Worm (Caenorhabditis elegans) whole organism, midembryonic: Measurements from ENCODE around the gene ascc-1.

Experiments used
- T22C8.4 ChIP-seq: fragments of 200-800 bp; sonication (Bioruptor generic); IDR thresholded peaks from 2 replicates; pipeline ENCODE4 v1.3.6; 2022; ENCODE audit warnings: missing genetic modification characterization, missing compliant biosample characterization
- cog-1 ChIP-seq: sonication (generic microtip); optimal IDR thresholded peaks from 2 replicates; lab custom pipeline; 2016; ENCODE audit warnings: missing genetic modification characterization, missing compliant biosample characterization
- flt-1 ChIP-seq: fragments of 200-800 bp; sonication (Bioruptor generic); IDR thresholded peaks from 2 replicates; pipeline ENCODE4 v1.3.6; 2022; ENCODE audit warnings: missing genetic modification characterization, missing compliant biosample characterization
- klf-2 ChIP-seq: fragments of 200-800 bp; sonication (Bioruptor generic); conservative IDR thresholded peaks from 2 replicates; pipeline ENCODE4 v1.3.6; 2022; ENCODE audit warnings: missing genetic modification reagents, missing genetic modification characterization, missing compliant biosample characterization
- med-1 ChIP-seq: sonication (generic microtip); optimal IDR thresholded peaks from 2 replicates; lab custom pipeline; 2017; ENCODE audit warnings: missing genetic modification characterization, mild to moderate bottlenecking, missing compliant biosample characterization, antibody characterized with exemption, missing genetic modification reagents; ENCODE audit not compliant: insufficient read depth
- ref-1 ChIP-seq: fragments of 200-800 bp; sonication (Bioruptor generic); conservative IDR thresholded peaks from 2 replicates; pipeline ENCODE4 v1.3.6; 2022; ENCODE audit warnings: missing genetic modification reagents, missing genetic modification characterization, missing compliant biosample characterization
- tab-1 ChIP-seq: fragments of 200-800 bp; sonication (Bioruptor generic); IDR thresholded peaks from 2 replicates; pipeline ENCODE4 v1.3.6; 2022; ENCODE audit warnings: missing genetic modification characterization, missing compliant biosample characterization
- ztf-23 ChIP-seq: fragments of 200-800 bp; sonication (Bioruptor generic); IDR thresholded peaks from 2 replicates; pipeline ENCODE4 v1.3.6; 2022; ENCODE audit warnings: missing genetic modification reagents, missing genetic modification characterization, missing compliant biosample characterization
- ztf-29 ChIP-seq: fragments of 200-800 bp; sonication (Bioruptor generic); IDR thresholded peaks from 2 replicates; pipeline ENCODE4 v1.3.6; 2022; ENCODE audit warnings: missing genetic modification reagents, missing genetic modification characterization, missing compliant biosample characterization

Gene ascc-1

DNA sequence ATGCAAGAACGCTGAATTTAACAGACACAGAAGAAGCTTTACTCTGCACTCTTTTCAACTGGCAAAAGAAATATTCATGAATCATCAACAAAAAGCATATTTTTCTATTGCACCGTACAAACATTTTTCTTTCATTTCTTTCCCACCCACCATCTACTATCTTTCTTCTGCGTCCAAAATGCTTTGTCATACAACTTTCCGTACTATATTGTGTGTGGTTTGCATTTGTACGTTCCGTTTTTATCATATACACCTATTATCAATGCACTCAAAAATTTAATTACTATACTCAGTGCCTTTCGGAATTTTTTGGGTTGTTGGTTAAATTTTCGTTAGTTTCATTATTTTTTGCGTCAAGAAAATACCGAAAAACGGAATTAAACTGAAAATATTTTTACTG is 10.2 kb downstream of the ascc-1 start:
- TF ChIP-seq ref-1: no peak
- TF ChIP-seq ztf-23 (GFP tag; lab: Robert Waterston, UW): no peak
- no peak for TF ChIP-seq flt-1 (GFP tag; lab: Robert Waterston, UW)
- TF ChIP-seq T22C8.4 (GFP tag; lab: Robert Waterston, UW): no peak
- no peak for TF ChIP-seq tab-1 (GFP tag; lab: Robert Waterston, UW)
- TF ChIP-seq klf-2: no peak
- TF ChIP-seq ztf-29 (GFP tag; lab: Robert Waterston, UW): no peak
- no peak for TF ChIP-seq cog-1 (tag; lab: Kevin White, UChicago)
- no peak for TF ChIP-seq med-1

DNA sequence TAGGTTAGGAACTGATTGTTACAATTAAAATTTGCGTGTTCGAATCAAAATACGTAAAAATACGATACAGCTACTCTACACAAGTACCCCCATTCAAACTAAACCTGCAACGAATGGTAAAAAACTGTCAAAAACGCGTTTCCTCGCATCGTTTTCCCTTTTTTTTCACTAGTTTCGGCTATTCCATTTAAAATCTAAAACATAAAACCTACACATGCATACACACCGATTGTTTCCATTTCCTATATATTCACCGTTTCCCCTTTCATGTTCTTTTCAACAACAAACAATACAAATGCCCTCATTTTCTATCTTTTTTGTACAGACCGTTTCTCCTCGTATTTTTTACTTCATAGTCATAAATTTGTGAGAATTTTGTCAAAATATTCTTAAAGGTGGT is 11.3 kb downstream of the ascc-1 start:
- TF ChIP-seq ztf-23 (GFP tag; lab: Robert Waterston, UW): no peak
- no peak for TF ChIP-seq klf-2
- no peak for TF ChIP-seq cog-1 (tag; lab: Kevin White, UChicago)
- TF ChIP-seq ztf-29 (GFP tag; lab: Robert Waterston, UW): no peak

DNA sequence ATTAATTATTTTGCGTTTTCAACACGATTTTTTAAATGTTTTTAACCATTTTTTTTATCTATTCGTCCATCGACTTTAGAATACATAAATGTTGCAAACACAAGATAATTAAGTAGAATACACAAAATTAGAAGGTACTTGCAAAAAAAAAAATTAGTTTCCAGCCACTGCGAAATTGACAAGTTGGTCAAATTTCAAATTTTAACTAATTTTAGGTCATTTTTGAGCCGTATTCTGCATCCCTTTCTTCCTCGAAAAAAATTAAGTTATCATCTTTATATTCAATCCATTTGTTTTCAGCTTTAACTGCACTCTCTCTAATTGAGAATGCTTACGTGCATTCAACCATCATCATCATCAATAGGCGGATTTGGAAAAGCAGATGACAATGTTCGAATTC is 11.9 kb downstream of the ascc-1 start, which contains the start of gene egl-26:
TSS of gene egl-26 (plus strand) at position 301 of the 400 bp plus-strand sequence.
- TF ChIP-seq med-1 (no peak), tab-1 (GFP tag; lab: Robert Waterston, UW) (no peak), ref-1 (no peak), klf-2 (no peak), ztf-29 (GFP tag; lab: Robert Waterston, UW) (no peak), flt-1 (GFP tag; lab: Robert Waterston, UW) (no peak), ztf-23 (GFP tag; lab: Robert Waterston, UW) (no peak), cog-1 (tag; lab: Kevin White, UChicago) (no peak), T22C8.4 (GFP tag; lab: Robert Waterston, UW) (no peak)

DNA sequence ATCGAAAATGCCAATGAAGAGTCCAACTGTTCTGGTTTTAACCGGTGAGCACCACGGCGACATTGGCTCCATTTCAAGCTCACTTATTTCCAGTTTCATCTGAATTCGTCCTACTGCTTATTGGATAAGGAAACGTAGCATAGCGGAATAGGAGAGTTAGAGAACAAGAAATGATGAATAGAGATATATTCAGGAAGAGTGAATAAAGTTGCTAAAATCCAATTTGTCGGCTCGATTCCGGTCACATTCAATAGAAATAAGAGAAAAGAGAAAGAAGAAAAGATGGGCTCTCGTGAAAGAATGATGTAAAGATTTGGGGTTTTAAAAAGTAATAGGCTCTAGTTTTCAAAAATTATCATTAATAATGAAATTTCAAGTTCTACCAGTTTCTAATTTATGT is 15.9 kb downstream of the ascc-1 start:
- TF ChIP-seq klf-2 (no peak), med-1 (no peak), flt-1 (GFP tag; lab: Robert Waterston, UW) (no peak), ztf-23 (GFP tag; lab: Robert Waterston, UW) (no peak), T22C8.4 (GFP tag; lab: Robert Waterston, UW) (no peak), tab-1 (GFP tag; lab: Robert Waterston, UW) (no peak), ref-1 (no peak), ztf-29 (GFP tag; lab: Robert Waterston, UW) (no peak), cog-1 (tag; lab: Kevin White, UChicago) (no peak)

DNA sequence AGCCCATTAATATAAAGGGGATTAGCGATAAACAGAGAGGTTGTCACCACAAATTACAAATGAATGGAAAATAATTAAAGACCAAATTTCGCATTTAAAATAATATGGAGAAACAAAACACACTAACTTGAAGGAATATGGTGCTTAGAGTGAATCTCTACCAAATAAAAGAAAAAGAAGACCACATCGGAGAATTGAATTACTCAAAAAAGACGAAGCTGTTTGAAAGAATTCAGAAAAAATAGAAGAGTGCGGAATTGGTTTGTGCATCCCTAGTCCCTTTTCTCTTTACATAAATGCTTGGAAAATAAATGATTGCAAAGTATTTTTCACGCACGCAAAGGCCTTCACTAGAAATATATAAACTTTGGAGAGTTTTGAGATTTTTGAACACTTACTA is 16.4 kb downstream of the ascc-1 start:
- TF ChIP-seq cog-1 (tag; lab: Kevin White, UChicago) (no peak), flt-1 (GFP tag; lab: Robert Waterston, UW) (no peak), T22C8.4 (GFP tag; lab: Robert Waterston, UW) (no peak), ref-1 (no peak), klf-2 (no peak), med-1 (no peak), ztf-29 (GFP tag; lab: Robert Waterston, UW) (no peak), ztf-23 (GFP tag; lab: Robert Waterston, UW) (no peak), tab-1 (GFP tag; lab: Robert Waterston, UW) (no peak)

DNA sequence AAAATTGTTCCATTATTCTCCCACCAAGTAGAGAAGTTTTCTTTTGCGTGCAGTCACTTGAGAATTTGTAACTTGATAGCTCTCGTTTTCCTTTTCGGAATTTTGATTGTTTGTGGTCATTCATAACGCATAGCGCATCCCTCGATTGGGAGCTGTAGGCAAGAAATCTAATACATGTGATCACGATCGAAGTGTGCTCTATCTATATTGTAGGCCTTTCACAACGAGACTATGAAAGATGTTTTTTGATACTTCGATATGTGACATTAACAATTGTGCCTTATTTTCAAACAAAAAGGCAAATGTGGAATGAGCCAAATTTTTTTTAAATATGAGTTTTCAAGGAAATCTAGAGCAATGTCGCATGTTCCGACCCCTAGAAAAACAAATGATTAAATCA is 18.4 kb downstream of the ascc-1 start:
- TF ChIP-seq T22C8.4 (GFP tag; lab: Robert Waterston, UW) (no peak), ztf-29 (GFP tag; lab: Robert Waterston, UW) (no peak), ztf-23 (GFP tag; lab: Robert Waterston, UW) (no peak), klf-2 (no peak), med-1 (no peak), ref-1 (no peak), cog-1 (tag; lab: Kevin White, UChicago) (no peak), tab-1 (GFP tag; lab: Robert Waterston, UW) (no peak), flt-1 (GFP tag; lab: Robert Waterston, UW) (no peak)

DNA sequence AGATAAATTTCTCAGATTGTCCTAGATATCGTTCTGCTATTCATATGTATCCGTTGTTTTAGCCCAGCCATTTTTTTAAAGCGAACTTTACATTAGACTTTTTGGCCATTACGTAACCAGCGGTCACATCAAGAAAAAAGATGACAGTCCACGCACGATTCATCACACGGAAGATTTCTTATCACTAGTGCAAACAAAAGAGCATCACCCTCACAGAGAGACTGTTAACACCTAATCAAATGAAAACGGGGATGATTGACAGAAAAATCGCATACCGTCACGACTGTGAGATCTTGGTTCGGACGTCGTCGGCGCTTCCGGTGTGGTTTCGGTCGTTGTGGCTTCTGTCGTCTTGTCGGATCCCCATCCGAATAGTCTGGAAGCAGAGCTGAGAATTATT is 19.2 kb downstream of the ascc-1 start:
- TF ChIP-seq med-1 (no peak), T22C8.4 (GFP tag; lab: Robert Waterston, UW) (no peak), ztf-29 (GFP tag; lab: Robert Waterston, UW) (no peak), flt-1 (GFP tag; lab: Robert Waterston, UW) (no peak), ref-1 (no peak), ztf-23 (GFP tag; lab: Robert Waterston, UW) (no peak), klf-2 (no peak), cog-1 (tag; lab: Kevin White, UChicago) (no peak), tab-1 (GFP tag; lab: Robert Waterston, UW) (no peak)

DNA sequence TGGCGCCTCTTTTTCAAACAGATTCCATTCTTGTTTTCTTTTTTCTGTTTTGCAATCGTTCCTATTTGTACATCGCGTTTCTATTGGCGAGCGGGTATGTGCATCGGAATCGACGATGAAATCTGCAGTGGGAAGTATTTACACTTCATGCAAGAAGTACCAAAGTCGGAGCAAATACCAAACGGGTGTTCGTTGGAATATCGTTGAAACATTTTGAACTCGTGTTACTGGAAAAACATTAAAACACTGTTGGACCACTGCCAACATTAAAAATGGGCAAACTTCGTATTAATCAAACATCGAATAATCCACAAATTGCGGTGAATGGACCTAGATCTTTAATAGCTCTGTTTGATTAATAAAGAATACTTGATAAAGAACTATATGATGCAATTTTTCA is 21.7 kb downstream of the ascc-1 start, which contains the start of gene C23H3.9:
TSS of gene C23H3.9 (minus strand) at position 101 of the 400 bp plus-strand sequence.
- TF ChIP-seq ztf-23 (GFP tag; lab: Robert Waterston, UW) (no peak), cog-1 (tag; lab: Kevin White, UChicago) (no peak), tab-1 (GFP tag; lab: Robert Waterston, UW) (no peak), klf-2 (no peak), ztf-29 (GFP tag; lab: Robert Waterston, UW) (no peak), med-1 (no peak), T22C8.4 (GFP tag; lab: Robert Waterston, UW) (no peak), flt-1 (GFP tag; lab: Robert Waterston, UW) (no peak), ref-1 (no peak)

DNA sequence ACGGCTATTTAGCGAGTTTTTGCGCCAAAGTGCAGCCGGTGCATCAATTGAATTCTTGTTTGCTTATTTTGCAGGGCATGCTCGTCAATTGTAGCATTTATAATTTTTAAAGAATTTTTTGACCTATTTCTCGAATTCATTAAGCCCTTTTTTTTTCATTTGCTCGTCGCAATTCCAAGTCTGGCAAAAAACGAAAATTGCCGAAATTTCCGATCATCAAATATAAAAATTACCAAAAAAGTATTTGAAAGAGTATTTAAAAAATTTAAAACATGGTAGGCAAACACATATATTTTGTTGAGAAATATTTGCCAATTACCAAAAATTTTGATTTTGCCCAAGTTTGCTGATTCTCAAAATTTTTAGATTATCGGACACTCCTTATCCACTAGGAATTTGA is 26.7 kb downstream of the ascc-1 start, which contains the start of gene C50D2.6:
TSS of gene C50D2.6 (plus strand) at position 301 of the 400 bp plus-strand sequence.
- TF ChIP-seq klf-2 (no peak), ref-1 (no peak), ztf-23 (GFP tag; lab: Robert Waterston, UW) (no peak), flt-1 (GFP tag; lab: Robert Waterston, UW) (no peak), cog-1 (tag; lab: Kevin White, UChicago) (no peak), T22C8.4 (GFP tag; lab: Robert Waterston, UW) (no peak)

DNA sequence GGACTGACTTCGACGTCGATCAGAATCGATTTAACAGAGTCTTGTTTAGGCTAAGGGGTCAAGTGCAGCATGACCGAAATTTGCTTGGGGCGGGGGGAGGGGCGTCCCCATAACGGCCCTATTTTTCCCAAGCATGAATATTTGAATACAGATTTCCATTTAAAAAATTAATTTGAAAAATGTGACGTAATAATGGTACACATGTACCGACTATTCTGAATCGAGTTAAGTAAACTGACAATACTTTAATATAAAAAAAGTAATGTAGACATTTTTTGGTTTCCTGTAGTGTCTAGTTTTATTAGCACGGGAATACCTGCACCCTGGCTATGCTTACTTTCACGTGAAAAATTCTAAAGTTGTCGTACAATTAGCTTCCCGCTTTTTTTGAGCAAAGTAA is 29.3 kb downstream of the ascc-1 start:
- TF ChIP-seq ref-1 (no peak), tab-1 (GFP tag; lab: Robert Waterston, UW) (no peak), ztf-23 (GFP tag; lab: Robert Waterston, UW) (no peak), T22C8.4 (GFP tag; lab: Robert Waterston, UW) (no peak), med-1 (no peak), flt-1 (GFP tag; lab: Robert Waterston, UW) (no peak), cog-1 (tag; lab: Kevin White, UChicago) (no peak), ztf-29 (GFP tag; lab: Robert Waterston, UW) (no peak)
